In genomic region chr2L:19247245-19247644, dm6 we compare ENCODE assay signal across 2 fruit fly cellular contexts.
TF ChIP-seq lines count a peak whose summit lies in the region.

No protein-coding gene starts in this region.

- TF ChIP-seq CTCF in whole organism, embryonic (GFP tag; optimal IDR thresholded peaks at IDR 0.05; lab: Kevin White, UChicago), result no peak

TF ChIP-seq in whole organism, embryonic, 481 proteins besides CTCF, POLR2A, EP300 and RAD21 (continues in another document):
- TF ChIP-seq Blimp-1 (GFP tag; optimal IDR thresholded peaks at IDR 0.05; lab: Kevin White, UChicago), result peak; percentile 8
- no peak for TF ChIP-seq crp (GFP tag; optimal IDR thresholded peaks at IDR 0.05; lab: Kevin White, UChicago)
- TF ChIP-seq ftz-f1 (GFP tag; optimal IDR thresholded peaks at IDR 0.05; lab: Kevin White, UChicago), result no peak
- TF ChIP-seq aop (GFP tag; IDR thresholded peaks at IDR 0.05; lab: Robert Waterston, UW), result no peak
- peak; percentile 41 for TF ChIP-seq dmrt11E (tag; optimal IDR thresholded peaks at IDR 0.05; lab: Kevin White, UChicago)
- no peak for TF ChIP-seq Dll (GFP tag; IDR thresholded peaks at IDR 0.05; lab: Robert Waterston, UW; ENCODE audit: partially characterized antibody)
- no peak for TF ChIP-seq CG6683 (GFP tag; optimal IDR thresholded peaks at IDR 0.05; lab: Kevin White, UChicago)
- TF ChIP-seq cad (GFP tag; optimal IDR thresholded peaks at IDR 0.05; lab: Kevin White, UChicago), result no peak
- TF ChIP-seq CG18619 (GFP tag; optimal IDR thresholded peaks at IDR 0.05; lab: Kevin White, UChicago), result no peak
- peak; percentile 61 for TF ChIP-seq gcm (GFP tag; optimal IDR thresholded peaks at IDR 0.05; lab: Kevin White, UChicago)
- TF ChIP-seq hth (optimal IDR thresholded peaks at IDR 0.05; lab: Kevin White, UChicago), result no peak
- TF ChIP-seq lola (GFP tag; optimal IDR thresholded peaks at IDR 0.05; lab: Kevin White, UChicago), result peak in 1 of 3 experiments; percentile 32
- no peak for TF ChIP-seq CG16863 (GFP tag; optimal IDR thresholded peaks at IDR 0.05; lab: Kevin White, UChicago)
- no peak for TF ChIP-seq CG6854 (GFP tag; optimal IDR thresholded peaks at IDR 0.05; lab: Kevin White, UChicago)
- peak; percentile 36 for TF ChIP-seq CG2712 (tag; optimal IDR thresholded peaks at IDR 0.05; lab: Kevin White, UChicago)
- TF ChIP-seq Opbp (GFP tag; IDR thresholded peaks at IDR 0.05; lab: Robert Waterston, UW; ENCODE audit: partially characterized antibody), result no peak
- no peak for TF ChIP-seq CG32772 (GFP tag; IDR thresholded peaks at IDR 0.05; lab: Robert Waterston, UW)
- TF ChIP-seq CG18262 (tag; optimal IDR thresholded peaks at IDR 0.05; lab: Kevin White, UChicago), result peak; percentile 52
- TF ChIP-seq ato (GFP tag; IDR thresholded peaks at IDR 0.05; lab: Robert Waterston, UW; ENCODE audit: partially characterized antibody), result no peak
- no peak for TF ChIP-seq Bgb (GFP tag; IDR thresholded peaks at IDR 0.05; lab: Robert Waterston, UW; ENCODE audit: partially characterized antibody)
- no peak for TF ChIP-seq NC2α (GFP tag; optimal IDR thresholded peaks at IDR 0.05; lab: Kevin White, UChicago)
- no peak for TF ChIP-seq Tbp (GFP tag; optimal IDR thresholded peaks at IDR 0.05; lab: Kevin White, UChicago)
- TF ChIP-seq sens (GFP tag; lab: Kevin White, UChicago), result peak; percentile 62
- TF ChIP-seq pan (optimal IDR thresholded peaks at IDR 0.05; lab: Kevin White, UChicago), result no peak
- TF ChIP-seq pan (GFP tag; optimal IDR thresholded peaks at IDR 0.05 in 1 of 2, IDR thresholded peaks at IDR 0.05 in 1 of 2), result no peak
- peak; percentile 4 for TF ChIP-seq nmo (GFP tag; optimal IDR thresholded peaks at IDR 0.05; lab: Kevin White, UChicago)
- no peak for TF ChIP-seq gfzf (GFP tag; optimal IDR thresholded peaks at IDR 0.05; lab: Kevin White, UChicago)
- TF ChIP-seq gem (tag; optimal IDR thresholded peaks at IDR 0.05; lab: Kevin White, UChicago), result peak; percentile 33
- no peak for TF ChIP-seq CG2875 (GFP tag; optimal IDR thresholded peaks at IDR 0.05; lab: Kevin White, UChicago)
- no peak for TF ChIP-seq CG12236 (GFP tag; optimal IDR thresholded peaks at IDR 0.05; lab: Kevin White, UChicago)
- peak in 1 of 2 experiments; percentile 28 for TF ChIP-seq bsh (GFP tag; optimal IDR thresholded peaks at IDR 0.05; lab: Kevin White, UChicago)
- no peak for TF ChIP-seq Camta (GFP tag; optimal IDR thresholded peaks at IDR 0.05; lab: Kevin White, UChicago)
- no peak for TF ChIP-seq CG14667 (GFP tag; IDR thresholded peaks at IDR 0.05; lab: Robert Waterston, UW)
- TF ChIP-seq Myb (GFP tag; optimal IDR thresholded peaks at IDR 0.05; lab: Kevin White, UChicago), result no peak
- TF ChIP-seq cato (GFP tag; optimal IDR thresholded peaks at IDR 0.05; lab: Kevin White, UChicago; ENCODE audit: borderline replicate concordance), result no peak
- TF ChIP-seq CG34224 (GFP tag; IDR thresholded peaks at IDR 0.05; lab: Robert Waterston, UW; ENCODE audit: partially characterized antibody), result no peak
- no peak for TF ChIP-seq ase (GFP tag; IDR thresholded peaks at IDR 0.05; lab: Robert Waterston, UW)
- no peak for TF ChIP-seq eve (GFP tag; optimal IDR thresholded peaks at IDR 0.05; lab: Kevin White, UChicago)
- TF ChIP-seq bcd (GFP tag; optimal IDR thresholded peaks at IDR 0.05; lab: Kevin White, UChicago), result no peak
- TF ChIP-seq exex (tag; optimal IDR thresholded peaks at IDR 0.05; lab: Kevin White, UChicago), result no peak
- TF ChIP-seq nom (GFP tag; optimal IDR thresholded peaks at IDR 0.05; lab: Kevin White, UChicago), result no peak
- TF ChIP-seq CG8944 (GFP tag; optimal IDR thresholded peaks at IDR 0.05; lab: Kevin White, UChicago), result no peak
- TF ChIP-seq unpg (GFP tag; optimal IDR thresholded peaks at IDR 0.05; lab: Kevin White, UChicago), result no peak
- TF ChIP-seq mam (GFP tag; optimal IDR thresholded peaks at IDR 0.05; lab: Kevin White, UChicago), result no peak
- TF ChIP-seq pros (GFP tag; optimal IDR thresholded peaks at IDR 0.05; lab: Kevin White, UChicago), result no peak
- TF ChIP-seq sob (GFP tag; IDR thresholded peaks at IDR 0.05; lab: Robert Waterston, UW), result no peak
- no peak for TF ChIP-seq CG18599 (GFP tag; optimal IDR thresholded peaks at IDR 0.05; lab: Kevin White, UChicago)

TF ChIP-seq in whole organism, prepupa, 60 proteins besides CTCF, POLR2A, EP300 and RAD21:
- TF ChIP-seq CG6276 (GFP tag; optimal IDR thresholded peaks at IDR 0.05; lab: Kevin White, UChicago), result no peak
- peak; percentile 63 for TF ChIP-seq Eip78C (GFP tag; lab: Kevin White, UChicago)

Comparison
In these comparisons a context has a peak if more than half of its experiments do, and no peak if none do; other contexts are left out.
1. Of the 7 proteins assayed by ChIP-seq in both whole organism, embryonic and whole organism, prepupa: peak only in whole organism, embryonic: Blimp-1; only in whole organism, prepupa: none; in both: none; in neither: 6.